Worm (Caenorhabditis elegans): ENCODE results near the gene aexr-3.

ce11 chrX:8932387-8932786, 28.6 kb downstream of the aexr-3 start:
- TF ChIP-seq pha-4 (GFP tag; IDR thresholded peaks at IDR 0.05), result no peak
- no peak for TF ChIP-seq pha-4 (tag; optimal IDR thresholded peaks at IDR 0.05)
- no peak for TF ChIP-seq snpc-4 (tag; optimal IDR thresholded peaks at IDR 0.05)
- no peak for TF ChIP-seq ceh-82 (tag; optimal IDR thresholded peaks at IDR 0.05)
